Fruit fly (Drosophila melanogaster): ENCODE results near the gene CG15739.

Gene CG15739

DNA sequence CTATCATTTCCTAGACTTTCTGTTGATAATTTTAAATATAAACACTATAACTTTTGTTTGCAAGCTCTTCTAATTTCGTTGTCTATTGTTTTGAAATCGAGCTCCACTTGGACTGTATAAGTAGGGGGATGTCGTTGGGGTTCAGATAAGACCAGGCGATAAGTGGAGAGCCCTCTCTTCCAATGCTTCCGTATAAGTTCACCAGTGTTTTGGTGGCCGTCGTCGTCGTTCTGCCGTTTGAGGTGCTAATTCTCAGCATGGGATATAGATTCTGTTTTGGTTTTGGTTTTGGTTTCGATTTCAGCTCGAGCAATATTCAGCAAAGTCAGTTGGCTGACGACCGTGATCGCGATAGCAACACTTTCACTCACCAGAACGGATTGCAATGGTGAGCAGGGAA is at the start of gene CG15739:
Gene CG15739, plus strand, starts transcription at position 204 of the 400 bp plus-strand sequence.
- TF ChIP-seq CG12768 (GFP tag; optimal IDR thresholded peaks at IDR 0.05) (no peak), CG11617 (GFP tag; optimal IDR thresholded peaks at IDR 0.05) (no peak), Crg-1 (GFP tag; optimal IDR thresholded peaks at IDR 0.05) (no peak), CG7045 (GFP tag; optimal IDR thresholded peaks at IDR 0.05) (no peak), Mnt (GFP tag; optimal IDR thresholded peaks at IDR 0.05) (peak; percentile 17), Hr96 (GFP tag; optimal IDR thresholded peaks at IDR 0.05) (no peak), cic (GFP tag; optimal IDR thresholded peaks at IDR 0.05) (peak; percentile 9), pad (GFP tag; optimal IDR thresholded peaks at IDR 0.05) (peak; percentile 95)

DNA sequence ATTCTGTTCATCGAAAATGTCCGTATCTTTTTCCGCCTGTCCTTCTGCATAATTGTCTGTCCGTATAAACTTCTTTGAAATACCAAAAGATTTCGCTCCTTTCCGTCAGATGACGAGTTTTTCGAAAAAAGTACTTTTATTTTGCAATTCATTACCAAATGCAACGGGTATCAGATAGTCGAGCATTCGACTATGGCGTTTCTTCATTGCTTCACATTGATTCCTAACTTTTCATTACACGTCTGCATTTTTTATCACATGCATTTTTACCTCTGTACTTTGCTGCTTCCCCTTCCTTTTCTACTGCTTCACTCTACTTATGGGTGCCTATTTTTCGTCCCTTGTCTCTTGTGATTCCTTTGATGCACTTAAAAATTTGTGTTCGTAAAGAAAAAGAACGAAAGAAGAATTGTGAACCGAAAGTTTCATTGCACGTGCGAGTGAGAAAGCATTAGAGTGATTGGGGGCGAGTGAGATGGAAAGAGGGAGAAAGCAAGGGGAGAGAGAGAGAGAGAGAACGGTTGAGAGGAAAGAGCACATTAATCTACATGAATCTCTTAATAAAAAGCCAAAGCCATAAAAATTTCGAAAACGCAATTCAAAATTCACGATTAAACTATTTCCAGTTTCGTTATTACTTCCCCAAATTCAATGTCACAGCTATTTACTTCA is 44.6 kb upstream of the CG15739 start:
- TF ChIP-seq ovo (GFP tag; optimal IDR thresholded peaks at IDR 0.05) (no peak), cic (GFP tag; optimal IDR thresholded peaks at IDR 0.05) (no peak), kay (GFP tag; ENCODE audit: borderline replicate concordance) (no peak), CG12768 (GFP tag; optimal IDR thresholded peaks at IDR 0.05) (no peak), CG7045 (GFP tag; optimal IDR thresholded peaks at IDR 0.05) (no peak), CG11617 (GFP tag; optimal IDR thresholded peaks at IDR 0.05) (no peak), CG5204 (GFP tag; optimal IDR thresholded peaks at IDR 0.05) (no peak), CG1620 (GFP tag; optimal IDR thresholded peaks at IDR 0.05) (no peak), CG7101 (tag; optimal IDR thresholded peaks at IDR 0.05) (no peak), pad (GFP tag; optimal IDR thresholded peaks at IDR 0.05) (no peak), cnc (optimal IDR thresholded peaks at IDR 0.05) (no peak), CG33017 (tag; optimal IDR thresholded peaks at IDR 0.05) (no peak), tj (GFP tag; optimal IDR thresholded peaks at IDR 0.05) (no peak), CG14711 (tag; optimal IDR thresholded peaks at IDR 0.05) (no peak), Crg-1 (GFP tag; optimal IDR thresholded peaks at IDR 0.05) (no peak), Clk (GFP tag; optimal IDR thresholded peaks at IDR 0.05) (no peak), Mnt (GFP tag; optimal IDR thresholded peaks at IDR 0.05) (no peak), Hr96 (GFP tag; optimal IDR thresholded peaks at IDR 0.05) (no peak), bab1 (GFP tag; optimal IDR thresholded peaks at IDR 0.05) (no peak), toe (GFP tag; optimal IDR thresholded peaks at IDR 0.05) (no peak)

DNA sequence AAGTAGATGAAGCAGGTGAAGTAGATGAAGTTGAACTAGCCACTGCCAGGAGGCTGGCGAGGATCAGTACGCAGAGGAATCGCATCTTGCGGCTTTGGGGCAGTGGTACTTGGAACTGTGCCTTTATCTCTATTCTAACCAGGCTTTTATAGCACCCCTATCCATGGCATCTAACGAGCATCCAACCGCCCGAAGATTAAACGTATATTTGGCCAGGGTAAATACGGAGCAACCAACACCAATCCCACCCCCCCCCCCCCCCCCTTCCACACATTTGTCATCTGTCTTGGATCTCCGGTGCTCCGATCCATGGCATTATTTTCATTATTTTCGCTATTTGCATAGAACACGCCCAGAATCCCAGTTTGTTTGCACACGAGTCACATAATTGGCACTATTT is 35.2 kb upstream of the CG15739 start, which contains the start of gene CG15741:
Gene CG15741, minus strand, starts transcription at position 101 of the 400 bp plus-strand sequence.
- TF ChIP-seq CG7101 (tag; optimal IDR thresholded peaks at IDR 0.05) (no peak), ovo (GFP tag; optimal IDR thresholded peaks at IDR 0.05) (no peak), CG14711 (tag; optimal IDR thresholded peaks at IDR 0.05) (no peak)

DNA sequence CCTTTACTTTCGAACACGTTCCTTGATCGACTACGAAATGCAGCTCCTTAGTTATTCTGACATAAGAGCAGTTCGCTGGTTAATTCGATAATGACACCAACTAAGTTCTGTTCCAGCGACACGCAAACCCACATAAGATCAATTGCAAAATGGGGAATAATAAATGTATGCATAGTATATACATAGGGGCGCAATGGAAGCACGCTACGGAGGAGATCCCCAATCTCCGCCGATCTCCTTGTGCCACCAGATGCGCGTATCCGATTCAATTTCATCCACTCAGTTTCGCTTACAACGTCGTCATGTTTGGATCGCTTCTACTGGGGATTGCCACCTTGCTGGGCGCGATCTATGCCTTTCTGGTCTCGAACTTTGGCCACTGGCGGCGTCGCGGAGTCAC is 33.8 kb upstream of the CG15739 start, which contains the start of gene Cyp28c1:
Gene Cyp28c1, plus strand, starts transcription at position 301 of the 400 bp plus-strand sequence.
- no peak for TF ChIP-seq CG5204 (GFP tag; optimal IDR thresholded peaks at IDR 0.05)
- TF ChIP-seq CG7045 (GFP tag; optimal IDR thresholded peaks at IDR 0.05) = no peak
- TF ChIP-seq ovo (GFP tag; optimal IDR thresholded peaks at IDR 0.05) = no peak
- TF ChIP-seq CG11617 (GFP tag; optimal IDR thresholded peaks at IDR 0.05) = no peak
- TF ChIP-seq tj (GFP tag; optimal IDR thresholded peaks at IDR 0.05) = no peak
- no peak for TF ChIP-seq CG1620 (GFP tag; optimal IDR thresholded peaks at IDR 0.05)
- no peak for TF ChIP-seq Clk (GFP tag; optimal IDR thresholded peaks at IDR 0.05)
- TF ChIP-seq Mnt (GFP tag; optimal IDR thresholded peaks at IDR 0.05) = no peak
- no peak for TF ChIP-seq Crg-1 (GFP tag; optimal IDR thresholded peaks at IDR 0.05)
- TF ChIP-seq cic (GFP tag; optimal IDR thresholded peaks at IDR 0.05) = no peak
- no peak for TF ChIP-seq toe (GFP tag; optimal IDR thresholded peaks at IDR 0.05)
- TF ChIP-seq CG33017 (tag; optimal IDR thresholded peaks at IDR 0.05) = no peak
- TF ChIP-seq CG12768 (GFP tag; optimal IDR thresholded peaks at IDR 0.05) = no peak
- TF ChIP-seq bab1 (GFP tag; optimal IDR thresholded peaks at IDR 0.05) = no peak
- TF ChIP-seq Hr96 (GFP tag; optimal IDR thresholded peaks at IDR 0.05) = no peak
- no peak for TF ChIP-seq kay (GFP tag; ENCODE audit: borderline replicate concordance)
- TF ChIP-seq cnc (optimal IDR thresholded peaks at IDR 0.05) = no peak
- no peak for TF ChIP-seq CG14711 (tag; optimal IDR thresholded peaks at IDR 0.05)
- TF ChIP-seq pad (GFP tag; optimal IDR thresholded peaks at IDR 0.05) = no peak
- TF ChIP-seq CG7101 (tag; optimal IDR thresholded peaks at IDR 0.05) = no peak

DNA sequence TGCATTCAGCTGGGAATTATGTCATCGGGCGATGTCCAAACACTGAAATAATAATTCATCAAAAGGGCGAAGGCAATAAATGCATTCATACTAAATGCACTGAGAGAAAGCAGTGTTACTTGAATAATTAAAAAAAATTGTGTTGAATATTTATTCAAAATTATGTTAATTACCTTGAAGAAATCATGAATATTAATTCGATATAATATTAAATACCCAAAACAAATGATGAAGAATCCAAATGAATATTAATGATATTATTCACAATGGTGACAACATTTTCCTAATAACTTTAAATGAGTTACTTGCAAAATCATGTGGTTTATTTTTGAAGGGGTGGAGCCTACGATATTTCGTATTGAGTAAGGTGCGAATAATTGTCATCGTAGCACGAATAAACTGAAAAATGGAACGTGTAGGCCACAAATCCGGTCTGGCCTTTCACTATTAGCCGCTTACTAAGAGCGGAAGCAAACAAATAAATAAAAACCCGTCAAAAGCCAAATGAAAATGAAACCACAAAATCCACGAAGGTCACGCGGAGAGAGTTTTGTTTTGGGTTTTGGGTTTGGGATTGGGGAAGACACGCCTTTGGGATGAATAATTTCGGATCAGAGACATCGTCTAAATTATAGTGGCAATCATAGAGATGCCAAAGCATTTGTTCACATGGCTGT is 31.3 kb upstream of the CG15739 start:
- no peak for TF ChIP-seq pad (GFP tag; optimal IDR thresholded peaks at IDR 0.05)
- TF ChIP-seq cnc (optimal IDR thresholded peaks at IDR 0.05) = no peak

DNA sequence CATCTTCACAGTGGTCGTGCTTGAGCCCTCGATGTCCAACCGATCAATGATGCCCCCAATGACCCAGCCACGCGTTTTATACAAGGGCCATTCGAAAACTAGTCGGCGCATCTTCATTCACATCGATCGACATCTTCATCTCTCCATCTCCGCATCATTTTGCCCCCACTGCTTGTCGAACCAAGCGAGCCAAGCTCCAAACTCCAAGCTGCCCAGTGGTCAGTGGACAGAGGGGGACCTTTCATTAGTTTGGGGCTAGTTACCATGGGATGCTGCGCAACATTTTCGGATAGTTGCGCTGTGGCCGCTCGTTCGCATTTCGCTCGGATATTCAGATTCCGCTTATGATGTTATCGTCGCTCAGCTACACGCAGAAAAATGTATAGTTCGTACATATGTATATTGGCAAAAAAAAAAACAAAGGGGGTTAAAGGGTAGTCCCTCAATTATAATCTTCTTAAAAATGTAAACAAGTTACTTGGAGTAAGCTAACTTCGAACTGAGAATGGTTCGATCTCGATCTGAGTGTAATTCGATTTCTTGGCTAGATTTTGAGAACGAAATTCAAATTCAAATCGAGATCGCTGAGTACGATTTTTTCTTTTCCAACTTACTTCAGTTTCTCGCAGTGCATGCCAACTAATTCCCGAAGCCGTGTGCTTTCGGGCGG is 26.9 kb upstream of the CG15739 start, which contains the start of gene CG15740:
Gene CG15740, minus strand, starts transcription at position 51 of the 670 bp plus-strand sequence.
- TF ChIP-seq Hr96 (GFP tag; optimal IDR thresholded peaks at IDR 0.05) (no peak), cic (GFP tag; optimal IDR thresholded peaks at IDR 0.05) (no peak), tj (GFP tag; optimal IDR thresholded peaks at IDR 0.05) (no peak), Crg-1 (GFP tag; optimal IDR thresholded peaks at IDR 0.05) (no peak), CG5204 (GFP tag; optimal IDR thresholded peaks at IDR 0.05) (no peak), CG14711 (tag; optimal IDR thresholded peaks at IDR 0.05) (no peak), CG7045 (GFP tag; optimal IDR thresholded peaks at IDR 0.05) (no peak), toe (GFP tag; optimal IDR thresholded peaks at IDR 0.05) (no peak), CG1620 (GFP tag; optimal IDR thresholded peaks at IDR 0.05) (no peak)

Measured in whole organism, adult.